Fruit fly (Drosophila melanogaster): Measurements from ENCODE around the gene Lgr4.

dm6 chrX:13128750-13129152 lies 60.2 kb downstream of the Lgr4 start, which contains the start of the genes CG32638, CG15717 and MFS10:
- TF ChIP-seq usp (GFP tag; optimal IDR thresholded peaks at IDR 0.05) = no peak
- no peak for TF ChIP-seq psq (optimal IDR thresholded peaks at IDR 0.05)
